Worm (Caenorhabditis elegans) whole organism, L3 larva: ENCODE results near the gene parg-1.
A peak's percentile ranks its signal among the peaks of the same experiment; 100 is the strongest.

Experiments
- R02D3.7 ChIP-seq: fragments of 150-350 bp; optimal IDR thresholded peaks from 2 replicates; lab custom pipeline; 2014; ENCODE audit warnings: missing biosample characterization, missing genetic modification characterization
- ZK546.5 ChIP-seq: sonication (generic microtip); optimal IDR thresholded peaks from 2 replicates; lab custom pipeline; 2017; ENCODE audit warnings: missing biosample characterization, missing genetic modification characterization
- aly-2 ChIP-seq: fragments of 150-350 bp; optimal IDR thresholded peaks from 2 replicates; lab custom pipeline; 2014; ENCODE audit warnings: missing biosample characterization, missing genetic modification characterization
- ama-1 ChIP-seq: fragments of 150-350 bp; optimal IDR thresholded peaks from 2 replicates; lab custom pipeline; 2018
- ceh-28 ChIP-seq: fragments of 150-350 bp; optimal IDR thresholded peaks from 2 replicates; lab custom pipeline; 2014; ENCODE audit warnings: missing biosample characterization, missing genetic modification reagents, missing genetic modification characterization
- ceh-82 ChIP-seq: fragments of 150-350 bp; optimal IDR thresholded peaks from 2 replicates; lab custom pipeline; 2014; ENCODE audit warnings: missing biosample characterization, missing genetic modification characterization
- ceh-9 ChIP-seq: sonication (generic microtip); optimal IDR thresholded peaks from 2 replicates; lab custom pipeline; 2018; ENCODE audit warnings: missing biosample characterization, missing genetic modification characterization
- daf-12 ChIP-seq: fragments of 150-350 bp; optimal IDR thresholded peaks from 2 replicates; lab custom pipeline; 2014; ENCODE audit warnings: missing biosample characterization, missing genetic modification reagents, missing genetic modification characterization
- egl-27 ChIP-seq: sonication (generic microtip); optimal IDR thresholded peaks from 4 replicates; lab custom pipeline; 2017; ENCODE audit warnings: missing biosample characterization, missing genetic modification reagents, missing genetic modification characterization
- egl-5 ChIP-seq: fragments of 150-350 bp; optimal IDR thresholded peaks from 2 replicates; lab custom pipeline; 2017; ENCODE audit warnings: missing biosample characterization, missing genetic modification reagents, missing genetic modification characterization, inconsistent platforms
- elt-1 ChIP-seq: fragments of 150-350 bp; optimal IDR thresholded peaks from 2 replicates; lab custom pipeline; 2014; ENCODE audit warnings: missing biosample characterization, missing genetic modification characterization
- elt-2 ChIP-seq: sonication (generic microtip); optimal IDR thresholded peaks from 2 replicates; lab custom pipeline; 2016; ENCODE audit warnings: missing genetic modification reagents, mild to moderate bottlenecking, missing genetic modification characterization, missing compliant biosample characterization
- elt-3 ChIP-seq, 3 experiments: fragments of 150-350 bp in 1 of 3; sonication (generic microtip) in 2 of 3; optimal IDR thresholded peaks; 2 replicates in 2 of 3; 4 replicates in 1 of 3; lab custom pipeline; 2014 to 2017; ENCODE audit warnings: missing biosample characterization in 3 of 3, missing genetic modification characterization in 3 of 3
- eor-1 ChIP-seq, 2 experiments: fragments of 150-350 bp; optimal IDR thresholded peaks; 2 replicates each; lab custom pipeline; 2014 to 2018; ENCODE audit warnings: missing biosample characterization in 2 of 2, missing genetic modification characterization in 2 of 2
- fkh-10 ChIP-seq: sonication (generic microtip); optimal IDR thresholded peaks from 2 replicates; lab custom pipeline; 2017; ENCODE audit warnings: missing biosample characterization, missing genetic modification reagents, missing genetic modification characterization
- fkh-2 ChIP-seq: fragments of 150-350 bp; optimal IDR thresholded peaks from 2 replicates; lab custom pipeline; 2014; ENCODE audit warnings: missing biosample characterization, missing genetic modification reagents, missing genetic modification characterization
- fos-1 ChIP-seq: fragments of 150-350 bp; optimal IDR thresholded peaks from 2 replicates; lab custom pipeline; 2014; ENCODE audit warnings: missing biosample characterization, missing genetic modification characterization
- hmg-11 ChIP-seq: sonication (generic microtip); optimal IDR thresholded peaks from 2 replicates; lab custom pipeline; 2016; ENCODE audit warnings: missing genetic modification characterization, missing compliant biosample characterization
- jun-1 ChIP-seq: fragments of 150-350 bp; optimal IDR thresholded peaks from 2 replicates; lab custom pipeline; 2014; ENCODE audit warnings: missing biosample characterization, missing genetic modification reagents, missing genetic modification characterization
- lin-15B ChIP-seq: fragments of 150-350 bp; optimal IDR thresholded peaks from 2 replicates; lab custom pipeline; 2014; ENCODE audit warnings: missing biosample characterization, missing genetic modification characterization
- lin-39 ChIP-seq: fragments of 150-350 bp; optimal IDR thresholded peaks from 2 replicates; lab custom pipeline; 2018; ENCODE audit warnings: missing biosample characterization, missing genetic modification reagents, missing genetic modification characterization
- lsy-12 ChIP-seq: sonication (generic microtip); optimal IDR thresholded peaks from 2 replicates; lab custom pipeline; 2016; ENCODE audit warnings: mild to moderate bottlenecking, missing genetic modification characterization, missing compliant biosample characterization
- mml-1 ChIP-seq: fragments of 150-350 bp; sonication (generic microtip); optimal IDR thresholded peaks from 3 replicates; lab custom pipeline; 2014; ENCODE audit warnings: missing biosample characterization, missing genetic modification characterization
- nfya-1 ChIP-seq: sonication (generic microtip); optimal IDR thresholded peaks from 2 replicates; lab custom pipeline; 2017; ENCODE audit warnings: missing genetic modification characterization, mild to moderate bottlenecking, missing compliant biosample characterization, antibody characterized with exemption, moderate library complexity; ENCODE audit not compliant: insufficient read depth
- nhr-11 ChIP-seq: fragments of 150-350 bp; optimal IDR thresholded peaks from 2 replicates; lab custom pipeline; 2014; ENCODE audit warnings: missing biosample characterization, missing genetic modification characterization
- nhr-12 ChIP-seq: fragments of 150-350 bp; optimal IDR thresholded peaks from 2 replicates; lab custom pipeline; 2014; ENCODE audit warnings: missing biosample characterization, missing genetic modification characterization
- nhr-23 ChIP-seq: fragments of 150-350 bp; optimal IDR thresholded peaks from 2 replicates; lab custom pipeline; 2014; ENCODE audit warnings: missing biosample characterization, missing genetic modification reagents, missing genetic modification characterization
- nhr-237 ChIP-seq: fragments of 150-350 bp; optimal IDR thresholded peaks from 2 replicates; lab custom pipeline; 2014; ENCODE audit warnings: missing biosample characterization, missing genetic modification characterization
- nhr-25 ChIP-seq: sonication (generic microtip); optimal IDR thresholded peaks from 2 replicates; lab custom pipeline; 2017; ENCODE audit warnings: missing biosample characterization, missing genetic modification characterization
- nhr-28 ChIP-seq: fragments of 150-350 bp; optimal IDR thresholded peaks from 2 replicates; lab custom pipeline; 2014; ENCODE audit warnings: missing biosample characterization, missing genetic modification characterization
- nhr-43 ChIP-seq: sonication (generic microtip); optimal IDR thresholded peaks from 2 replicates; lab custom pipeline; 2016; ENCODE audit warnings: mild to moderate bottlenecking, missing genetic modification characterization, missing compliant biosample characterization; ENCODE audit not compliant: poor library complexity, severe bottlenecking
- nhr-76 ChIP-seq: fragments of 150-350 bp; sonication (generic microtip); optimal IDR thresholded peaks from 5 replicates; lab custom pipeline; 2014; ENCODE audit warnings: missing biosample characterization, missing genetic modification characterization
- nhr-77 ChIP-seq: fragments of 150-350 bp; optimal IDR thresholded peaks from 2 replicates; lab custom pipeline; 2014; ENCODE audit warnings: missing biosample characterization, missing genetic modification characterization
- pha-4 ChIP-seq: fragments of 150-350 bp; optimal IDR thresholded peaks from 2 replicates; lab custom pipeline; 2014; ENCODE audit warnings: missing biosample characterization, missing genetic modification reagents, missing genetic modification characterization
- pqm-1 ChIP-seq: fragments of 150-350 bp; optimal IDR thresholded peaks from 2 replicates; lab custom pipeline; 2017; ENCODE audit warnings: missing biosample characterization, missing genetic modification characterization, inconsistent platforms
- sea-2 ChIP-seq: fragments of 150-350 bp; sonication (generic microtip); optimal IDR thresholded peaks from 4 replicates; lab custom pipeline; 2014; ENCODE audit warnings: missing biosample characterization, missing genetic modification reagents, missing genetic modification characterization
- snpc-4 ChIP-seq: fragments of 150-350 bp; optimal IDR thresholded peaks from 2 replicates; lab custom pipeline; 2014; ENCODE audit warnings: missing biosample characterization, missing genetic modification characterization
- tbx-2 ChIP-seq: sonication (generic microtip); optimal IDR thresholded peaks from 2 replicates; lab custom pipeline; 2016; ENCODE audit warnings: mild to moderate bottlenecking, missing genetic modification characterization, missing compliant biosample characterization
- unc-39 ChIP-seq: sonication (generic microtip); optimal IDR thresholded peaks from 4 replicates; lab custom pipeline; 2017; ENCODE audit warnings: missing biosample characterization, missing genetic modification characterization
- unc-62 ChIP-seq: fragments of 150-350 bp; sonication (generic microtip); optimal IDR thresholded peaks from 4 replicates; lab custom pipeline; 2014; ENCODE audit warnings: missing biosample characterization, missing genetic modification reagents, missing genetic modification characterization
- zag-1 ChIP-seq: fragments of 150-350 bp; optimal IDR thresholded peaks from 2 replicates; lab custom pipeline; 2014; ENCODE audit warnings: missing biosample characterization, missing genetic modification characterization
- ztf-11 ChIP-seq: fragments of 150-350 bp; optimal IDR thresholded peaks from 2 replicates; lab custom pipeline; 2014; ENCODE audit warnings: missing biosample characterization, missing genetic modification characterization
- ztf-4 ChIP-seq: fragments of 150-350 bp; optimal IDR thresholded peaks from 2 replicates; lab custom pipeline; 2014; ENCODE audit warnings: missing biosample characterization, missing genetic modification characterization

parg-1 gene

ce11 chrIV:8758620-8759019, 12.6 kb downstream of the parg-1 start:
- TF ChIP-seq ZK546.5 = no peak
- no peak for TF ChIP-seq mml-1
- TF ChIP-seq unc-62 (GFP tag; lab: Kevin White, UChicago) = no peak
- no peak for TF ChIP-seq nhr-12 (tag; lab: Kevin White, UChicago)
- peak; percentile 27 for TF ChIP-seq lin-15B
- no peak for TF ChIP-seq eor-1 (tag; optimal IDR thresholded peaks at IDR 0.05; lab: Kevin White, UChicago)
- no peak for TF ChIP-seq snpc-4
- no peak for TF ChIP-seq nhr-11
- peak; percentile 32 for TF ChIP-seq hmg-11
- no peak for TF ChIP-seq lsy-12
- TF ChIP-seq unc-39 (tag; lab: Kevin White, UChicago) = no peak
- no peak for TF ChIP-seq ztf-11 (tag; lab: Kevin White, UChicago)
- TF ChIP-seq aly-2 = no peak
- no peak for TF ChIP-seq sea-2 (GFP tag; lab: Kevin White, UChicago)
- no peak for TF ChIP-seq pqm-1 (tag; lab: Kevin White, UChicago)
- TF ChIP-seq ama-1 (lab: Kevin White, UChicago) = no peak
- no peak for TF ChIP-seq elt-3 (tag; optimal IDR thresholded peaks at IDR 0.05; lab: Kevin White, UChicago)
- no peak for TF ChIP-seq elt-1 (tag; lab: Kevin White, UChicago)
- TF ChIP-seq R02D3.7 (tag; lab: Kevin White, UChicago) = no peak
- no peak for TF ChIP-seq zag-1 (tag; lab: Kevin White, UChicago)
- TF ChIP-seq ceh-82 = no peak
- no peak for TF ChIP-seq fkh-2 (tag; lab: Kevin White, UChicago)
- peak; percentile 4 for TF ChIP-seq pha-4 (tag; lab: Kevin White, UChicago)
- TF ChIP-seq nhr-43 (tag; lab: Kevin White, UChicago) = no peak
- TF ChIP-seq tbx-2 = no peak
- TF ChIP-seq lin-39 (tag; lab: Kevin White, UChicago) = peak; percentile 84
- no peak for TF ChIP-seq jun-1 (tag; lab: Kevin White, UChicago)
- TF ChIP-seq ceh-28 (tag; lab: Kevin White, UChicago) = no peak
- TF ChIP-seq nhr-23 (tag; lab: Kevin White, UChicago) = no peak
- TF ChIP-seq elt-2 = peak; percentile 17
- no peak for TF ChIP-seq ztf-4
- no peak for TF ChIP-seq nhr-25 (tag; lab: Kevin White, UChicago)
- no peak for TF ChIP-seq egl-27 (tag; lab: Kevin White, UChicago)
- no peak for TF ChIP-seq egl-5 (tag; lab: Kevin White, UChicago)
- TF ChIP-seq daf-12 (tag; lab: Kevin White, UChicago) = no peak
- TF ChIP-seq nhr-237 (tag; lab: Kevin White, UChicago) = no peak
- TF ChIP-seq nhr-77 (tag; lab: Kevin White, UChicago) = no peak
- TF ChIP-seq ceh-9 (tag; lab: Kevin White, UChicago) = no peak
- peak; percentile 66 for TF ChIP-seq nfya-1 (tag; lab: Kevin White, UChicago)
- no peak for TF ChIP-seq nhr-76
- peak; percentile 37 for TF ChIP-seq fkh-10 (GFP tag; lab: Kevin White, UChicago)
- TF ChIP-seq nhr-28 = no peak

ce11 chrIV:8761896-8762295, 15.8 kb downstream of the parg-1 start, which contains the start of the genes F20C5.11 and klp-11:
TSS of gene F20C5.11 (minus strand) at chrIV:8761996.
TSS of gene klp-11 (minus strand) at chrIV:8762066.
- TF ChIP-seq fos-1 (tag; lab: Kevin White, UChicago) (no peak), elt-3 (tag; optimal IDR thresholded peaks at IDR 0.05; lab: Kevin White, UChicago) (no peak), ztf-4 (no peak), nhr-76 (no peak), elt-2 (no peak), sea-2 (GFP tag; lab: Kevin White, UChicago) (no peak), fkh-10 (GFP tag; lab: Kevin White, UChicago) (no peak), nhr-77 (tag; lab: Kevin White, UChicago) (no peak), aly-2 (no peak), lsy-12 (no peak), hmg-11 (no peak), pha-4 (tag; lab: Kevin White, UChicago) (no peak), nhr-12 (tag; lab: Kevin White, UChicago) (no peak), nhr-43 (tag; lab: Kevin White, UChicago) (no peak), lin-15B (no peak), snpc-4 (no peak), nhr-28 (no peak), nfya-1 (tag; lab: Kevin White, UChicago) (no peak)
- TF ChIP-seq, all 47 proteins: peak for 0
